Fruit fly (Drosophila melanogaster) whole organism, adult: ENCODE measurements around the gene Mpp6.
A peak's percentile ranks its signal among the peaks of the same experiment; 100 is the strongest.

Experiments
- CG11617 ChIP-seq: fragments of 200-800 bp; sonication (Bioruptor generic); optimal IDR thresholded peaks from 2 replicates; lab custom pipeline; 2017; ENCODE audit warnings: mild to moderate bottlenecking, missing biosample characterization, missing genetic modification reagents, missing genetic modification characterization
- CG12768 ChIP-seq: fragments of 200-800 bp; sonication (Bioruptor generic); optimal IDR thresholded peaks from 2 replicates; lab custom pipeline; 2017; ENCODE audit warnings: missing biosample characterization, missing genetic modification characterization, mild to moderate bottlenecking, moderate library complexity, missing genetic modification reagents
- CG14711 ChIP-seq: fragments of 200-800 bp; sonication (Bioruptor generic); optimal IDR thresholded peaks from 2 replicates; lab custom pipeline; 2018; ENCODE audit warnings: missing biosample characterization, mild to moderate bottlenecking, missing genetic modification characterization, moderate library complexity
- CG1620 ChIP-seq: fragments of 200-800 bp; sonication (Bioruptor generic); optimal IDR thresholded peaks from 2 replicates; lab custom pipeline; 2016; ENCODE audit warnings: missing biosample characterization, missing genetic modification characterization
- CG33017 ChIP-seq: fragments of 200-800 bp; sonication (Bioruptor generic); optimal IDR thresholded peaks from 2 replicates; lab custom pipeline; 2018; ENCODE audit warnings: missing biosample characterization, mild to moderate bottlenecking, missing genetic modification characterization, moderate library complexity
- CG5204 ChIP-seq: fragments of 200-800 bp; sonication (Bioruptor generic); optimal IDR thresholded peaks from 2 replicates; lab custom pipeline; 2016; ENCODE audit warnings: missing biosample characterization, missing genetic modification characterization
- CG7045 ChIP-seq: fragments of 200-800 bp; sonication (Bioruptor generic); optimal IDR thresholded peaks from 2 replicates; lab custom pipeline; 2017; ENCODE audit warnings: missing biosample characterization, mild to moderate bottlenecking, missing genetic modification characterization
- CG7101 ChIP-seq: fragments of 200-800 bp; sonication (Bioruptor generic); optimal IDR thresholded peaks from 2 replicates; lab custom pipeline; 2018; ENCODE audit warnings: missing biosample characterization, mild to moderate bottlenecking, missing genetic modification characterization, moderate library complexity
- Clk ChIP-seq: fragments of 200-800 bp; sonication (Bioruptor generic); optimal IDR thresholded peaks from 2 replicates; lab custom pipeline; 2017; ENCODE audit warnings: missing biosample characterization, missing genetic modification characterization
- Crg-1 ChIP-seq: fragments of 200-800 bp; sonication (Bioruptor generic); optimal IDR thresholded peaks from 2 replicates; lab custom pipeline; 2016; ENCODE audit warnings: missing biosample characterization, missing genetic modification characterization
- Hr96 ChIP-seq: fragments of 200-800 bp; sonication (Bioruptor generic); optimal IDR thresholded peaks from 2 replicates; lab custom pipeline; 2016; ENCODE audit warnings: missing biosample characterization, missing genetic modification characterization
- Mnt ChIP-seq: fragments of 200-800 bp; sonication (Bioruptor generic); optimal IDR thresholded peaks from 2 replicates; lab custom pipeline; 2016; ENCODE audit warnings: missing biosample characterization, mild to moderate bottlenecking, missing genetic modification characterization
- bab1 ChIP-seq: fragments of 200-800 bp; sonication (Bioruptor generic); optimal IDR thresholded peaks from 3 replicates; lab custom pipeline; 2019; ENCODE audit warnings: missing biosample characterization, mild to moderate bottlenecking, missing genetic modification characterization, moderate library complexity
- cic ChIP-seq: fragments of 200-800 bp; sonication (Bioruptor generic); optimal IDR thresholded peaks from 2 replicates; lab custom pipeline; 2017; ENCODE audit warnings: missing biosample characterization, mild to moderate bottlenecking, missing genetic modification characterization, moderate library complexity
- cnc ChIP-seq, 2 experiments: fragments of >200 bp; optimal IDR thresholded peaks; 2 replicates each; lab custom pipeline; 2017
- kay ChIP-seq: fragments of 200-800 bp; sonication (Bioruptor generic); peaks from one replicate; lab custom pipeline; 2016; ENCODE audit warnings: missing biosample characterization, missing genetic modification characterization, borderline replicate concordance
- ovo ChIP-seq: fragments of 200-800 bp; sonication (Bioruptor generic); optimal IDR thresholded peaks from 2 replicates; lab custom pipeline; 2016; ENCODE audit warnings: missing biosample characterization, missing genetic modification characterization
- pad ChIP-seq: fragments of 200-800 bp; sonication (Bioruptor generic); optimal IDR thresholded peaks from 3 replicates; lab custom pipeline; 2017; ENCODE audit warnings: missing biosample characterization, missing genetic modification characterization, mild to moderate bottlenecking, moderate library complexity, missing genetic modification reagents
- tj ChIP-seq: fragments of 200-800 bp; sonication (Bioruptor generic); optimal IDR thresholded peaks from 3 replicates; lab custom pipeline; 2017; ENCODE audit warnings: missing biosample characterization, mild to moderate bottlenecking, missing genetic modification characterization, moderate library complexity
- toe ChIP-seq: fragments of 200-800 bp; sonication (Bioruptor generic); optimal IDR thresholded peaks from 2 replicates; lab custom pipeline; 2016; ENCODE audit warnings: missing biosample characterization, missing genetic modification characterization

Gene Mpp6

DNA sequence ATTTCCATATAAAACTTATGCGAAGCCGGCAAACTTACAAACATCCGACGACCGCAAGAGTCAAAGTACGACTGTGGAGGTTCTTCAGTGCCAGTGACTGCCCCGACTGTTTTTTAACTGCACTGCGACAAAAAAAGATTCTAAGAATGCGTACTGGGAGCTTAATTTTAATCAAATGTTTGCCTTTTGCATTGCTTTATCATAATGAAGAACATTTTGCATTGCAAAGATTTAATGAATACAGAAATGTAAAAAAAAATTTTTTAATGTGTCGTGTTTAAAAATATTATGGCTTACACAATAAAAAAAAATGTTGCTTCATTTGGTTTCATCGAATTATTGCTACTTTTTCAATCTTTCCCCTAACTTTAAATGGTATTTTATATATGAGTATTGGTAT, 41.1 kb downstream of the Mpp6 start:
- no peak for TF ChIP-seq CG11617 (GFP tag; lab: Kevin White, UChicago)
- TF ChIP-seq cic (GFP tag; lab: Kevin White, UChicago): no peak
- TF ChIP-seq kay (GFP tag; lab: Kevin White, UChicago): no peak
- TF ChIP-seq cnc (optimal IDR thresholded peaks at IDR 0.05; lab: Kevin White, UChicago): no peak
- TF ChIP-seq Mnt (GFP tag; lab: Kevin White, UChicago): no peak
- no peak for TF ChIP-seq CG33017 (tag; lab: Kevin White, UChicago)
- TF ChIP-seq Crg-1: no peak
- no peak for TF ChIP-seq tj (GFP tag; lab: Kevin White, UChicago)
- TF ChIP-seq bab1: no peak
- TF ChIP-seq CG5204 (GFP tag; lab: Kevin White, UChicago): no peak
- TF ChIP-seq CG7101: no peak
- TF ChIP-seq ovo (GFP tag; lab: Kevin White, UChicago): no peak
- no peak for TF ChIP-seq Clk (GFP tag; lab: Kevin White, UChicago)

- TF ChIP-seq Hr96 (GFP tag; lab: Kevin White, UChicago) (no peak), CG1620 (GFP tag; lab: Kevin White, UChicago) (no peak), pad (no peak), CG5204 (GFP tag; lab: Kevin White, UChicago) (no peak), toe (GFP tag; lab: Kevin White, UChicago) (no peak), Crg-1 (no peak), cic (GFP tag; lab: Kevin White, UChicago) (no peak), CG7045 (no peak), tj (GFP tag; lab: Kevin White, UChicago) (no peak), CG7101 (no peak), CG33017 (tag; lab: Kevin White, UChicago) (no peak), bab1 (no peak), Clk (GFP tag; lab: Kevin White, UChicago) (no peak), Mnt (GFP tag; lab: Kevin White, UChicago) (no peak), ovo (GFP tag; lab: Kevin White, UChicago) (no peak), cnc (optimal IDR thresholded peaks at IDR 0.05; lab: Kevin White, UChicago) (no peak), kay (GFP tag; lab: Kevin White, UChicago) (no peak), CG11617 (GFP tag; lab: Kevin White, UChicago) (no peak), CG12768 (GFP tag; lab: Kevin White, UChicago) (no peak), CG14711 (tag; lab: Kevin White, UChicago) (no peak)
These were observed 42.7 kb downstream of the Mpp6 start, which contains the start of gene Ret for dm6 chr2L:21198633-21199264. Ret (minus strand) TSS chr2L:21198762.

DNA sequence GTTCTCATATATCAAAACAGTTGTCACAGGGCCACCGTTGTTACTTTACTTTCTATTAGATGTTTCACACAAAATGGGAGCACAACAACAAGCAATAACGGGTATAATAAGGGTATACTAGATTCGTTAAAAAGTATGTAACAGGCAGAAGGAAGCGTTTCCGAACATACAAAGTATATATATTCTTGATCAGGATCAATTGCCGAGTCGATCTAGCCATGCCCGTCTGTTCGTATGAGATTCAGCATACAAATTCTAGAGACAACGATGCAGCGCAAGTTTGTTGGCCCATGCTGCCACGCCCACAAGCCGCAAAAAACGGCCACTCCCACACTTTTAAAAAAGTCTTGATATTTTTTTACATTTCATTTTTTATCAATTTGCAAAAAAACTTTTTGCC, 44.2 kb downstream of the Mpp6 start, which contains the start of gene CG31624:
Gene CG31624 (minus strand): TSS at position 101 of the 400 bp plus-strand sequence.
- no peak for TF ChIP-seq toe (GFP tag; lab: Kevin White, UChicago)
- TF ChIP-seq tj (GFP tag; lab: Kevin White, UChicago): no peak
- TF ChIP-seq CG7045: no peak
- TF ChIP-seq Clk (GFP tag; lab: Kevin White, UChicago): no peak
- TF ChIP-seq kay (GFP tag; lab: Kevin White, UChicago): no peak
- TF ChIP-seq CG14711 (tag; lab: Kevin White, UChicago): no peak
- TF ChIP-seq Mnt (GFP tag; lab: Kevin White, UChicago): no peak
- no peak for TF ChIP-seq CG11617 (GFP tag; lab: Kevin White, UChicago)
- no peak for TF ChIP-seq Crg-1
- TF ChIP-seq CG12768 (GFP tag; lab: Kevin White, UChicago): no peak
- no peak for TF ChIP-seq pad
- TF ChIP-seq cnc (optimal IDR thresholded peaks at IDR 0.05; lab: Kevin White, UChicago): no peak

dm6 chr2L:21202702-21203101, 46.6 kb downstream of the Mpp6 start, which contains the start of gene CG31988:
CG31988 (minus strand) TSS chr2L:21202802.
- TF ChIP-seq CG12768 (GFP tag; lab: Kevin White, UChicago): no peak
- no peak for TF ChIP-seq CG7101
- no peak for TF ChIP-seq CG5204 (GFP tag; lab: Kevin White, UChicago)
- no peak for TF ChIP-seq Mnt (GFP tag; lab: Kevin White, UChicago)
- TF ChIP-seq CG33017 (tag; lab: Kevin White, UChicago): no peak
- no peak for TF ChIP-seq Crg-1
- no peak for TF ChIP-seq toe (GFP tag; lab: Kevin White, UChicago)
- no peak for TF ChIP-seq ovo (GFP tag; lab: Kevin White, UChicago)
- no peak for TF ChIP-seq CG14711 (tag; lab: Kevin White, UChicago)
- no peak for TF ChIP-seq CG7045
- TF ChIP-seq tj (GFP tag; lab: Kevin White, UChicago): no peak

DNA sequence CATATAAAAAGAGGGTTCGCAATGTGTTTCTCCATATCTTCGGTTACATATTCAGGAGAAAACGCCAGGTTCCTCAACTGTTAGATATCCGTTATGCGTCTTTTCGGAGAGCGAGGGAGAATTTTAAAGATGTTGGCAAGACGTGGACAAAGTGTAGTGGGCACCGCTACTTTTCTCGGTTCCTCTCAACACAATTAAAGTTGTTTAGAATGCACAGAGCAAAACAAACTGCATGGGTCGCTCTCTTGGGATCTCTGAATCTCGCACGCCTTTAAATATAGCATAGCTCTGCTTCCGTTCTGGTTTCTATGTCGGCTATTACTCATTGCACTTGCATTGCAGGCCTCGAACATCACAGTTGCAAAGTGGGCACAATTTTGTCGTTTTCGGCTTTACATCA, 50.1 kb downstream of the Mpp6 start, which contains the start of gene clumsy:
Gene clumsy (plus strand): TSS at position 301 of the 400 bp plus-strand sequence.
- TF ChIP-seq bab1 (no peak), pad (peak; percentile 19), CG14711 (tag; lab: Kevin White, UChicago) (no peak)
